Fruit fly (Drosophila melanogaster) whole organism, prepupa: ENCODE results near the gene CG5986.

ENCODE experiments used
- Sox14 ChIP-seq: fragments of 200-800 bp; sonication (Bioruptor generic); optimal IDR thresholded peaks from 3 replicates; lab custom pipeline; 2016; ENCODE audit warnings: missing biosample characterization, missing genetic modification characterization
- achi ChIP-seq: fragments of 200-800 bp; sonication (Bioruptor generic); optimal IDR thresholded peaks from 3 replicates; lab custom pipeline; 2016; ENCODE audit warnings: missing biosample characterization, missing genetic modification characterization
- svp ChIP-seq: fragments of 200-800 bp; sonication (Bioruptor generic); peaks from one replicate; lab custom pipeline; 2016; ENCODE audit warnings: missing biosample characterization, missing genetic modification characterization

DNA sequence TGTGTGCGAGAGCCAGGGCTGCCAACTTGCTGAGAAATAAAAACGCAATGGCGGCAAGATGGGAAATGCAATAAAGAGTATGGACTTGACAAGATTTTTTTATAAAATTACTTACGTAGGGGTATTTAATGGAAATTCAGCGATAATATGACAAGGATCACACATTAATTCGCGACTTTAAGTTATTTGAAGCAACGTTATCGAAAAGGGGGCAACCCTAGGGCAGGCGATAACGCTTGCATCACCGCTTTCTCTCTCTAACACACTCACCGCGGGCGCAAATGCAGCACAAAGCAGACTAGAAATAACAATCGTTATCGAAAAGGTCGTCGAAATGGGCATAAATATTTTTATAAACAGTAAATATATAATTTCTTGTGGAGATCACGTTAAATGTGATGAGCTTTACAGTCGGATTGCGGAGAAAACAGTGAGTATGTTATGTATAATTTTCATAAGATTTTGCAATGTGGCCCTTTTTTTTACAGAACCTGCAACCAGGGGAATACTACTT is 465 bp downstream of the CG5986 start, which contains the start of gene Rox8:
- TF ChIP-seq Sox14 (GFP tag; lab: Kevin White, UChicago) (peak; percentile 80), achi (GFP tag; lab: Kevin White, UChicago) (peak; percentile 42), svp (GFP tag; lab: Kevin White, UChicago) (peak; percentile 79)
